Fruit fly (Drosophila melanogaster): Measurements from ENCODE around the gene ND-13A.

The ND-13A gene

dm6 chr2L:5107626-5108272 is 7.7 kb upstream of the ND-13A start:
- peak; percentile 94 for TF ChIP-seq CG12768 (GFP tag; optimal IDR thresholded peaks at IDR 0.05)
- TF ChIP-seq Clk (GFP tag; optimal IDR thresholded peaks at IDR 0.05) = peak; percentile 95
- peak; percentile 89 for TF ChIP-seq ovo (GFP tag; optimal IDR thresholded peaks at IDR 0.05)
- TF ChIP-seq tj (GFP tag; optimal IDR thresholded peaks at IDR 0.05) = peak; percentile 84
- peak; percentile 86 for TF ChIP-seq pad (GFP tag; optimal IDR thresholded peaks at IDR 0.05)
- TF ChIP-seq CG33017 (tag; optimal IDR thresholded peaks at IDR 0.05) = peak; percentile 97
- peak; percentile 96 for TF ChIP-seq CG7045 (GFP tag; optimal IDR thresholded peaks at IDR 0.05)
- peak; percentile 94 for TF ChIP-seq kay (GFP tag; ENCODE audit: borderline replicate concordance)
- TF ChIP-seq CG11617 (GFP tag; optimal IDR thresholded peaks at IDR 0.05) = peak; percentile 98
- peak; percentile 97 for TF ChIP-seq Hr96 (GFP tag; optimal IDR thresholded peaks at IDR 0.05)
- peak; percentile 88 for TF ChIP-seq CG1620 (GFP tag; optimal IDR thresholded peaks at IDR 0.05)
- peak; percentile 93 for TF ChIP-seq bab1 (GFP tag; optimal IDR thresholded peaks at IDR 0.05)
- TF ChIP-seq cic (GFP tag; optimal IDR thresholded peaks at IDR 0.05) = peak; percentile 78
- TF ChIP-seq Crg-1 (GFP tag; optimal IDR thresholded peaks at IDR 0.05) = peak; percentile 94
- TF ChIP-seq toe (GFP tag; optimal IDR thresholded peaks at IDR 0.05) = peak; percentile 93
- peak; percentile 97 for TF ChIP-seq CG7101 (tag; optimal IDR thresholded peaks at IDR 0.05)
- TF ChIP-seq cnc (optimal IDR thresholded peaks at IDR 0.05) = no peak
- TF ChIP-seq Mnt (GFP tag; optimal IDR thresholded peaks at IDR 0.05) = peak; percentile 91
- TF ChIP-seq CG5204 (GFP tag; optimal IDR thresholded peaks at IDR 0.05) = peak; percentile 98
- peak; percentile 89 for TF ChIP-seq CG14711 (tag; optimal IDR thresholded peaks at IDR 0.05)

dm6 chr2L:5103733-5104132 is 3.6 kb upstream of the ND-13A start:
- TF ChIP-seq Clk (GFP tag; optimal IDR thresholded peaks at IDR 0.05) (no peak), CG7101 (tag; optimal IDR thresholded peaks at IDR 0.05) (no peak), CG7045 (GFP tag; optimal IDR thresholded peaks at IDR 0.05) (no peak), kay (GFP tag; ENCODE audit: borderline replicate concordance) (peak; percentile 92), bab1 (GFP tag; optimal IDR thresholded peaks at IDR 0.05) (no peak), Mnt (GFP tag; optimal IDR thresholded peaks at IDR 0.05) (no peak)

- TF ChIP-seq toe (GFP tag; optimal IDR thresholded peaks at IDR 0.05) (no peak), CG14711 (tag; optimal IDR thresholded peaks at IDR 0.05) (no peak), Hr96 (GFP tag; optimal IDR thresholded peaks at IDR 0.05) (no peak), kay (GFP tag; ENCODE audit: borderline replicate concordance) (no peak), Crg-1 (GFP tag; optimal IDR thresholded peaks at IDR 0.05) (no peak), CG5204 (GFP tag; optimal IDR thresholded peaks at IDR 0.05) (no peak), CG1620 (GFP tag; optimal IDR thresholded peaks at IDR 0.05) (no peak), pad (GFP tag; optimal IDR thresholded peaks at IDR 0.05) (no peak), cnc (optimal IDR thresholded peaks at IDR 0.05) (no peak), tj (GFP tag; optimal IDR thresholded peaks at IDR 0.05) (no peak), CG12768 (GFP tag; optimal IDR thresholded peaks at IDR 0.05) (no peak), bab1 (GFP tag; optimal IDR thresholded peaks at IDR 0.05) (no peak), ovo (GFP tag; optimal IDR thresholded peaks at IDR 0.05) (no peak)
Measured at dm6 chr2L:5100577-5100976, 489 bp upstream of the ND-13A start, which contains the start of gene Msp300. TSS of gene Msp300 (plus strand) at chr2L:5100877.

- TF ChIP-seq CG5204 (GFP tag; optimal IDR thresholded peaks at IDR 0.05) (no peak), CG33017 (tag; optimal IDR thresholded peaks at IDR 0.05) (no peak), Crg-1 (GFP tag; optimal IDR thresholded peaks at IDR 0.05) (no peak), Hr96 (GFP tag; optimal IDR thresholded peaks at IDR 0.05) (no peak), cnc (optimal IDR thresholded peaks at IDR 0.05) (no peak), CG11617 (GFP tag; optimal IDR thresholded peaks at IDR 0.05) (no peak), Clk (GFP tag; optimal IDR thresholded peaks at IDR 0.05) (no peak), tj (GFP tag; optimal IDR thresholded peaks at IDR 0.05) (no peak), cic (GFP tag; optimal IDR thresholded peaks at IDR 0.05) (no peak), kay (GFP tag; ENCODE audit: borderline replicate concordance) (no peak), CG7045 (GFP tag; optimal IDR thresholded peaks at IDR 0.05) (no peak), CG12768 (GFP tag; optimal IDR thresholded peaks at IDR 0.05) (no peak)
Measured at dm6 chr2L:5096761-5097160, 3.3 kb downstream of the ND-13A start.

dm6 chr2L:5096222-5096621 is 3.9 kb downstream of the ND-13A start, which contains the start of gene CG4230:
TSS of gene CG4230 (plus strand) at chr2L:5096227.
- TF ChIP-seq CG7101 (tag; optimal IDR thresholded peaks at IDR 0.05) = no peak
- peak; percentile 11 for TF ChIP-seq CG14711 (tag; optimal IDR thresholded peaks at IDR 0.05)
- no peak for TF ChIP-seq CG12768 (GFP tag; optimal IDR thresholded peaks at IDR 0.05)
- TF ChIP-seq CG5204 (GFP tag; optimal IDR thresholded peaks at IDR 0.05) = no peak
- TF ChIP-seq tj (GFP tag; optimal IDR thresholded peaks at IDR 0.05) = no peak
- TF ChIP-seq cnc (optimal IDR thresholded peaks at IDR 0.05) = no peak
- TF ChIP-seq CG7045 (GFP tag; optimal IDR thresholded peaks at IDR 0.05) = no peak
- TF ChIP-seq toe (GFP tag; optimal IDR thresholded peaks at IDR 0.05) = no peak
- no peak for TF ChIP-seq CG33017 (tag; optimal IDR thresholded peaks at IDR 0.05)
- TF ChIP-seq cic (GFP tag; optimal IDR thresholded peaks at IDR 0.05) = peak; percentile 5
- no peak for TF ChIP-seq Hr96 (GFP tag; optimal IDR thresholded peaks at IDR 0.05)
- no peak for TF ChIP-seq pad (GFP tag; optimal IDR thresholded peaks at IDR 0.05)
- TF ChIP-seq Mnt (GFP tag; optimal IDR thresholded peaks at IDR 0.05) = peak; percentile 10
- TF ChIP-seq bab1 (GFP tag; optimal IDR thresholded peaks at IDR 0.05) = peak; percentile 45
- TF ChIP-seq Crg-1 (GFP tag; optimal IDR thresholded peaks at IDR 0.05) = no peak
- no peak for TF ChIP-seq kay (GFP tag; ENCODE audit: borderline replicate concordance)
- no peak for TF ChIP-seq ovo (GFP tag; optimal IDR thresholded peaks at IDR 0.05)
- no peak for TF ChIP-seq CG11617 (GFP tag; optimal IDR thresholded peaks at IDR 0.05)
- no peak for TF ChIP-seq CG1620 (GFP tag; optimal IDR thresholded peaks at IDR 0.05)
- TF ChIP-seq Clk (GFP tag; optimal IDR thresholded peaks at IDR 0.05) = no peak

dm6 chr2L:5095350-5095962 is 4.6 kb downstream of the ND-13A start:
- TF ChIP-seq Hr96 (GFP tag; optimal IDR thresholded peaks at IDR 0.05) (no peak), cic (GFP tag; optimal IDR thresholded peaks at IDR 0.05) (peak; percentile 80), CG11617 (GFP tag; optimal IDR thresholded peaks at IDR 0.05) (peak; percentile 41), ovo (GFP tag; optimal IDR thresholded peaks at IDR 0.05) (no peak), Mnt (GFP tag; optimal IDR thresholded peaks at IDR 0.05) (no peak), CG7045 (GFP tag; optimal IDR thresholded peaks at IDR 0.05) (peak; percentile 53), pad (GFP tag; optimal IDR thresholded peaks at IDR 0.05) (peak; percentile 1), CG5204 (GFP tag; optimal IDR thresholded peaks at IDR 0.05) (no peak), kay (GFP tag; ENCODE audit: borderline replicate concordance) (no peak), CG7101 (tag; optimal IDR thresholded peaks at IDR 0.05) (peak; percentile 27), CG33017 (tag; optimal IDR thresholded peaks at IDR 0.05) (peak; percentile 81), Clk (GFP tag; optimal IDR thresholded peaks at IDR 0.05) (peak; percentile 10), tj (GFP tag; optimal IDR thresholded peaks at IDR 0.05) (no peak), CG12768 (GFP tag; optimal IDR thresholded peaks at IDR 0.05) (peak; percentile 79), CG14711 (tag; optimal IDR thresholded peaks at IDR 0.05) (no peak), toe (GFP tag; optimal IDR thresholded peaks at IDR 0.05) (no peak), CG1620 (GFP tag; optimal IDR thresholded peaks at IDR 0.05) (no peak), Crg-1 (GFP tag; optimal IDR thresholded peaks at IDR 0.05) (no peak), cnc (optimal IDR thresholded peaks at IDR 0.05) (no peak), bab1 (GFP tag; optimal IDR thresholded peaks at IDR 0.05) (no peak)

All from whole organism, adult.